Worm (Caenorhabditis elegans) whole organism, L1 larva: ENCODE data around the gene C03B1.5.

Experiments
- C04F5.9 ChIP-seq: sonication (generic microtip); optimal IDR thresholded peaks from 2 replicates; lab custom pipeline; 2016; ENCODE audit warnings: missing genetic modification characterization, missing compliant biosample characterization
- F16B12.6 ChIP-seq: fragments of 150-350 bp; optimal IDR thresholded peaks from 2 replicates; lab custom pipeline; 2014; ENCODE audit warnings: missing biosample characterization, missing genetic modification characterization
- Y116A8C.19 ChIP-seq: sonication (generic microtip); optimal IDR thresholded peaks from 2 replicates; lab custom pipeline; 2016; ENCODE audit warnings: missing compliant biosample characterization, missing genetic modification characterization, borderline replicate concordance
- aha-1 ChIP-seq: fragments of 150-350 bp; optimal IDR thresholded peaks from 2 replicates; lab custom pipeline; 2014; ENCODE audit warnings: missing biosample characterization, missing genetic modification characterization
- ceh-63 ChIP-seq: fragments of 200-800 bp; sonication (Bioruptor generic); optimal IDR thresholded peaks from 2 replicates; lab custom pipeline; 2018; ENCODE audit warnings: mild to moderate bottlenecking, missing genetic modification characterization, missing compliant biosample characterization
- ceh-88 ChIP-seq: fragments of 200-800 bp; sonication (Bioruptor generic); IDR thresholded peaks from 2 replicates; pipeline ENCODE4 v1.3.6; 2022; ENCODE audit warnings: missing genetic modification characterization, missing compliant biosample characterization
- ceh-90 ChIP-seq: sonication (generic microtip); optimal IDR thresholded peaks from 2 replicates; lab custom pipeline; 2016; ENCODE audit warnings: missing genetic modification characterization, missing compliant biosample characterization
- ces-1 ChIP-seq: fragments of 150-350 bp; optimal IDR thresholded peaks from 2 replicates; lab custom pipeline; 2014; ENCODE audit warnings: missing biosample characterization, missing genetic modification reagents, missing genetic modification characterization
- dpl-1 ChIP-seq, 3 experiments: fragments of 150-350 bp in 2 of 3; sonication (generic microtip) in 1 of 3; optimal IDR thresholded peaks; 2 replicates each; lab custom pipeline; 2014 to 2017; ENCODE audit warnings: missing biosample characterization in 3 of 3, missing genetic modification characterization in 3 of 3, missing genetic modification reagents in 3 of 3
- dsc-1 ChIP-seq: sonication (generic microtip); optimal IDR thresholded peaks from 2 replicates; lab custom pipeline; 2016; ENCODE audit warnings: mild to moderate bottlenecking, missing genetic modification characterization, missing compliant biosample characterization
- efl-3 ChIP-seq: fragments of 200-800 bp; sonication (Bioruptor generic); optimal IDR thresholded peaks from 2 replicates; lab custom pipeline; 2018; ENCODE audit warnings: mild to moderate bottlenecking, missing genetic modification characterization, missing compliant biosample characterization
- egl-13 ChIP-seq: sonication (generic microtip); optimal IDR thresholded peaks from 2 replicates; lab custom pipeline; 2016; ENCODE audit warnings: missing genotype, missing genetic modification reagents, missing genetic modification characterization, missing compliant biosample characterization
- egl-27 ChIP-seq, 2 experiments: fragments of 150-350 bp in 1 of 2; sonication (generic microtip); optimal IDR thresholded peaks; 3 replicates each; lab custom pipeline; 2017 to 2018; ENCODE audit warnings: missing biosample characterization in 2 of 2, missing genetic modification characterization in 2 of 2, missing genetic modification reagents in 2 of 2
- ets-5 ChIP-seq: fragments of 200-800 bp; sonication (Bioruptor generic); IDR thresholded peaks from 2 replicates; pipeline ENCODE4 v1.3.6; 2022; ENCODE audit warnings: missing genetic modification characterization, missing compliant biosample characterization
- fkh-4 ChIP-seq: sonication (generic microtip); optimal IDR thresholded peaks from 2 replicates; lab custom pipeline; 2016; ENCODE audit warnings: missing compliant biosample characterization, missing genetic modification characterization, borderline replicate concordance
- fkh-8 ChIP-seq: sonication (generic microtip); optimal IDR thresholded peaks from 2 replicates; lab custom pipeline; 2016; ENCODE audit warnings: mild to moderate bottlenecking, missing genetic modification characterization, missing compliant biosample characterization
- hlh-17 ChIP-seq: fragments of 200-800 bp; sonication (Bioruptor generic); optimal IDR thresholded peaks from 2 replicates; lab custom pipeline; 2018; ENCODE audit warnings: missing genetic modification characterization, mild to moderate bottlenecking, missing compliant biosample characterization, moderate library complexity, borderline replicate concordance
- hpl-2 ChIP-seq: fragments of 150-350 bp; optimal IDR thresholded peaks from 2 replicates; lab custom pipeline; 2014; ENCODE audit warnings: missing biosample characterization, missing genetic modification reagents, missing genetic modification characterization
- irx-1 ChIP-seq: sonication (generic microtip); optimal IDR thresholded peaks from 2 replicates; lab custom pipeline; 2016; ENCODE audit warnings: missing genetic modification characterization, missing compliant biosample characterization
- jun-1 ChIP-seq: fragments of 150-350 bp; optimal IDR thresholded peaks from 2 replicates; lab custom pipeline; 2014; ENCODE audit warnings: missing biosample characterization, missing genetic modification reagents, missing genetic modification characterization
- lin-15B ChIP-seq: fragments of 150-350 bp; sonication (generic microtip); optimal IDR thresholded peaks from 3 replicates; lab custom pipeline; 2014; ENCODE audit warnings: missing biosample characterization, missing genetic modification characterization
- lin-35 ChIP-seq, 2 experiments: fragments of 150-350 bp; optimal IDR thresholded peaks; 2 replicates each; lab custom pipeline; 2014; ENCODE audit warnings: missing biosample characterization in 2 of 2, missing genetic modification characterization in 2 of 2, missing genetic modification reagents in 2 of 2
- lir-3 ChIP-seq: sonication (generic microtip); optimal IDR thresholded peaks from 2 replicates; lab custom pipeline; 2016; ENCODE audit warnings: mild to moderate bottlenecking, missing genetic modification characterization, moderate library complexity, missing compliant biosample characterization; ENCODE audit not compliant: poor library complexity
- mab-9 ChIP-seq: fragments of 200-800 bp; sonication (Bioruptor generic); IDR thresholded peaks from 2 replicates; pipeline ENCODE4 v1.3.6; 2022; ENCODE audit warnings: missing genetic modification reagents, missing genetic modification characterization, missing compliant biosample characterization
- mdl-1 ChIP-seq, 2 experiments: fragments of 150-350 bp; optimal IDR thresholded peaks; 2 replicates each; lab custom pipeline; 2014 to 2017; ENCODE audit warnings: missing biosample characterization in 2 of 2, missing genetic modification characterization in 2 of 2, inconsistent platforms in 1 of 2
- mep-1 ChIP-seq: fragments of 150-350 bp; optimal IDR thresholded peaks from 2 replicates; lab custom pipeline; 2014; ENCODE audit warnings: missing biosample characterization, missing genetic modification characterization
- nhr-12 ChIP-seq: sonication (generic microtip); optimal IDR thresholded peaks from 2 replicates; lab custom pipeline; 2017; ENCODE audit warnings: missing biosample characterization, missing genetic modification characterization
- nhr-20 ChIP-seq: sonication (generic microtip); optimal IDR thresholded peaks from 2 replicates; lab custom pipeline; 2016; ENCODE audit warnings: mild to moderate bottlenecking, missing genetic modification characterization, missing compliant biosample characterization
- nhr-237 ChIP-seq: fragments of 150-350 bp; optimal IDR thresholded peaks from 2 replicates; lab custom pipeline; 2014; ENCODE audit warnings: missing biosample characterization, missing genetic modification characterization
- nhr-71 ChIP-seq: sonication (generic microtip); optimal IDR thresholded peaks from 2 replicates; lab custom pipeline; 2016; ENCODE audit warnings: mild to moderate bottlenecking, missing genetic modification characterization, moderate library complexity, missing compliant biosample characterization
- nhr-90 ChIP-seq: sonication (generic microtip); optimal IDR thresholded peaks from 2 replicates; lab custom pipeline; 2016; ENCODE audit warnings: mild to moderate bottlenecking, missing genetic modification characterization, missing compliant biosample characterization; ENCODE audit not compliant: poor library complexity
- pax-3 ChIP-seq: fragments of 200-800 bp; sonication (Bioruptor generic); optimal IDR thresholded peaks from 2 replicates; lab custom pipeline; 2018; ENCODE audit warnings: mild to moderate bottlenecking, missing genetic modification characterization, moderate library complexity, missing compliant biosample characterization
- skn-1 ChIP-seq: fragments of 150-350 bp; optimal IDR thresholded peaks from 2 replicates; lab custom pipeline; 2014; ENCODE audit warnings: missing biosample characterization, missing genetic modification characterization
- snpc-4 ChIP-seq: fragments of 150-350 bp; optimal IDR thresholded peaks from 2 replicates; lab custom pipeline; 2014; ENCODE audit warnings: missing biosample characterization, missing genetic modification characterization
- tbx-2 ChIP-seq: sonication (generic microtip); optimal IDR thresholded peaks from 2 replicates; lab custom pipeline; 2016; ENCODE audit warnings: missing genetic modification characterization, missing compliant biosample characterization
- tlp-1 ChIP-seq: fragments of 150-350 bp; optimal IDR thresholded peaks from 2 replicates; lab custom pipeline; 2014; ENCODE audit warnings: missing biosample characterization, missing genetic modification characterization
- unc-130 ChIP-seq: fragments of 150-350 bp; optimal IDR thresholded peaks from 2 replicates; lab custom pipeline; 2017; ENCODE audit warnings: missing biosample characterization, missing genetic modification characterization, inconsistent platforms
- unc-30 ChIP-seq: sonication (generic microtip); optimal IDR thresholded peaks from 2 replicates; lab custom pipeline; 2017; ENCODE audit warnings: missing biosample characterization, missing genetic modification characterization
- unc-62 ChIP-seq: fragments of 150-350 bp; optimal IDR thresholded peaks from 2 replicates; lab custom pipeline; 2014; ENCODE audit warnings: missing biosample characterization, missing genetic modification reagents, missing genetic modification characterization
- unc-86 ChIP-seq: sonication (generic microtip); optimal IDR thresholded peaks from 2 replicates; lab custom pipeline; 2016; ENCODE audit warnings: missing genetic modification characterization, missing compliant biosample characterization
- unc-98 ChIP-seq: fragments of 200-800 bp; sonication (Bioruptor generic); IDR thresholded peaks from 2 replicates; pipeline ENCODE4 v1.3.6; 2022; ENCODE audit warnings: missing genetic modification characterization, missing compliant biosample characterization
- vab-15 ChIP-seq: sonication (generic microtip); optimal IDR thresholded peaks from 2 replicates; lab custom pipeline; 2017; ENCODE audit warnings: missing genotype, mild to moderate bottlenecking, missing genetic modification characterization, missing compliant biosample characterization
- zip-4 ChIP-seq: fragments of 200-800 bp; sonication (Bioruptor generic); optimal IDR thresholded peaks from 2 replicates; lab custom pipeline; 2018; ENCODE audit warnings: mild to moderate bottlenecking, missing genetic modification characterization, moderate library complexity, missing compliant biosample characterization
- ztf-11 ChIP-seq, 2 experiments: sonication (generic microtip); optimal IDR thresholded peaks; 2 replicates each; lab custom pipeline; 2016 to 2017; ENCODE audit warnings: missing genetic modification characterization in 2 of 2, missing biosample characterization in 1 of 2, missing compliant biosample characterization in 1 of 2
- ztf-4 ChIP-seq: fragments of 150-350 bp; optimal IDR thresholded peaks from 2 replicates; lab custom pipeline; 2014; ENCODE audit warnings: missing biosample characterization, missing genetic modification characterization

C03B1.5 gene

DNA sequence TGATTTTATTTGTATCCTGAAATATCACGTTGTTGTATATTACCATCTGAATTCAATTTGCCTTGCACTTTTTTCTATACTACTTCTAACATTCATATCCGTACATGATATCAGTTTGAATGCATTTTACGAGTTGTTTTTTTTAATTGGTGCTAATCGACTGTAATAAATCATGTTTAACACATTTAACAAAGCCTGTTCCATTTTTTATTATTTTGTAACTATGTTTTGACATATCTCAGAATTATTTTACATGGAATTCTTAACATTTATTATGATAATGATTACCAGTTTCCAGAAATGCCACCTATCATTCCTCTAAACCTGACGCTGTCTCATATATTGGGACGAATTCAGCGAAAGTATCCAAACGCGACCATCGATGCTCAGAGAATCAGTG is 10.3 kb downstream of the C03B1.5 start, which contains the start of gene C03B1.3:
TSS of gene C03B1.3 (plus strand) at position 301 of the 400 bp plus-strand sequence.
- no peak for TF ChIP-seq ceh-88 (GFP tag; lab: Robert Waterston, UW)
- no peak for TF ChIP-seq nhr-237 (tag; lab: Kevin White, UChicago)
- TF ChIP-seq nhr-90 (tag; lab: Kevin White, UChicago), result no peak
- TF ChIP-seq aha-1 (tag; lab: Kevin White, UChicago), result no peak
- TF ChIP-seq dpl-1 (GFP tag; optimal IDR thresholded peaks at IDR 0.05; lab: Kevin White, UChicago), result no peak
- TF ChIP-seq hpl-2, result no peak
- TF ChIP-seq efl-3, result no peak
- TF ChIP-seq vab-15 (tag; lab: Kevin White, UChicago), result no peak
- TF ChIP-seq ztf-4, result no peak
- TF ChIP-seq egl-27 (tag; optimal IDR thresholded peaks at IDR 0.05; lab: Kevin White, UChicago), result no peak
- TF ChIP-seq irx-1 (tag; lab: Kevin White, UChicago), result no peak

DNA sequence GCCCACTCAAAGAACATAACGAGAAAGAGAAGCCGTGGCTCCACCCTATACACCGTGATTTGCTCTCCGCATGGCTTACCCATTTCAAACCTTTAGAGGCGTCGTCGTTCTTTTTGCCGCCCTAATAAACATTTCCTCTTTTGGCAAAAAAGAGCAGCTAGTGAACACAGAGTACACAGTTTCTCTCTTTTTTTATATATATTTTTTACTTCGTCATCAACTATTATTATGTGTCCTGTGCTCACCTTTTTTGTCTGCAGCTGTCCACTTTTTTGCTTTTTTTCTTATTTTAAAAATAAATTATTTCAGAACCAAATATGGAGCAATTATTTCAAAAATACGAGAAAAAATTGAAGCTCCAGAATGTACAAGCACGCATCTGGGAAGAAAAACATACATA is 14.3 kb downstream of the C03B1.5 start, which contains the start of gene C03B1.2:
TSS of gene C03B1.2 (plus strand) at position 301 of the 400 bp plus-strand sequence.
- TF ChIP-seq Y116A8C.19 (tag; lab: Kevin White, UChicago), result no peak
- TF ChIP-seq lir-3 (tag; lab: Kevin White, UChicago), result no peak
- no peak for TF ChIP-seq dsc-1
- no peak for TF ChIP-seq irx-1 (tag; lab: Kevin White, UChicago)
- TF ChIP-seq lin-15B (tag; lab: Kevin White, UChicago), result no peak
- TF ChIP-seq nhr-237 (tag; lab: Kevin White, UChicago), result no peak
- TF ChIP-seq egl-27 (tag; optimal IDR thresholded peaks at IDR 0.05; lab: Kevin White, UChicago), result no peak
- TF ChIP-seq mdl-1 (tag; optimal IDR thresholded peaks at IDR 0.05; lab: Kevin White, UChicago), result no peak
- TF ChIP-seq ets-5, result no peak
- TF ChIP-seq zip-4, result no peak
- TF ChIP-seq unc-30, result no peak
- TF ChIP-seq ces-1 (GFP tag; lab: Kevin White, UChicago), result no peak
- TF ChIP-seq mep-1, result no peak
- TF ChIP-seq unc-86 (tag; lab: Kevin White, UChicago), result no peak
- no peak for TF ChIP-seq pax-3 (tag; lab: Kevin White, UChicago)
- no peak for TF ChIP-seq mab-9 (GFP tag; lab: Robert Waterston, UW)
- no peak for TF ChIP-seq unc-130 (tag; lab: Kevin White, UChicago)
- TF ChIP-seq ceh-63 (GFP tag; lab: Kevin White, UChicago), result no peak
- TF ChIP-seq tbx-2, result no peak
- no peak for TF ChIP-seq nhr-20 (tag; lab: Kevin White, UChicago)

DNA sequence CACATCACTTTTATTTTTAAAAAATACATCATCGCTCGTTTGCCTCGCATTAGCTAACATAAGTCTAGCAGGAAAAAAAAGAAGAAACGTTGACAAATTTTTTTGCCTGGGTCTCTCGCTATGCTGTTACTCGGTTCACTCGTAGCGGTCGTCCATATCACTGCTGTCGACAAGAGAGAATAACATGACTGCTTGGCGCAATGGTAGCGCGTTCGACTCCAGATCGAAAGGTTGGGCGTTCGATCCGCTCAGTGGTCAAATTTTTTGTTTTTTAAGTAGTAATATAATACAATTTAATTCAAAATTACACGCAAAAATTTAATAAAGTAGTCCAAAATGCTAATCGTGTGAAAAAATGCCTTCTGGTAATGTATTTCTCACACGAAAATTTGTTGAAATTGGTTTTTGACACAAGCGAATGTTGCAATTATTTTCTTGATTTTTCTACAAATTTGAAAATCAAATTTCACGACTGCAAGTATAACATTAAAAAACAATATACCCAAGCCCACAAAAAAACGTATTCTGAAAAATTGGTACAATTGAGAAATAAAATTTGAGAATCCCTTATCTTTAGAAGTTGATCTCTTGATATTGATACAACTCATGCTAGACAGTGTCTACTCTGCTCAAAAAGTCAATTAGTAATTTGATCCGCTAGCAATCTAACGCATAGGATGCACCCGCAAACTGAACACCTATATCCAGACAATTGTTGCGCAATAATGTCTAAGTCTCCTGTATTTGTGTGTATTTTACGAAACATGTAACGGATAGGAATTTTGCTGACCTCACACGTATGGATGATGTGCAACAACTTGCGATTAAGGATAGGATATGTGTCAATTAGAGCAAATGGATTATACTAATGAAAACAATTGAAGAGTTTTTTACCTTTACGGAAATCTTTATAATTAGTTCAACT is 16.1 kb downstream of the C03B1.5 start:
- TF ChIP-seq unc-98 (GFP tag; lab: Robert Waterston, UW), result no peak
- peak; percentile 69 for TF ChIP-seq nhr-20 (tag; lab: Kevin White, UChicago)
- no peak for TF ChIP-seq nhr-12 (tag; lab: Kevin White, UChicago)
- TF ChIP-seq mep-1, result peak; percentile 46
- TF ChIP-seq ceh-88 (GFP tag; lab: Robert Waterston, UW), result no peak
- TF ChIP-seq ceh-63 (GFP tag; lab: Kevin White, UChicago), result no peak
- no peak for TF ChIP-seq hlh-17
- TF ChIP-seq snpc-4, result no peak
- no peak for TF ChIP-seq pax-3 (tag; lab: Kevin White, UChicago)
- no peak for TF ChIP-seq F16B12.6
- no peak for TF ChIP-seq ceh-90
- no peak for TF ChIP-seq tlp-1 (tag; lab: Kevin White, UChicago)
- peak in 1 of 2 experiments; percentile 67 for TF ChIP-seq lin-35 (GFP tag; optimal IDR thresholded peaks at IDR 0.05; lab: Kevin White, UChicago)
- no peak for TF ChIP-seq jun-1 (tag; lab: Kevin White, UChicago)
- no peak for TF ChIP-seq vab-15 (tag; lab: Kevin White, UChicago)
- no peak for TF ChIP-seq C04F5.9 (tag; lab: Kevin White, UChicago)
- no peak for TF ChIP-seq hpl-2
- no peak for TF ChIP-seq nhr-237 (tag; lab: Kevin White, UChicago)
- TF ChIP-seq dpl-1 (GFP tag; optimal IDR thresholded peaks at IDR 0.05; lab: Kevin White, UChicago), result peak in 1 of 3 experiments; percentile 1
- TF ChIP-seq ces-1 (GFP tag; lab: Kevin White, UChicago), result no peak
- no peak for TF ChIP-seq aha-1 (tag; lab: Kevin White, UChicago)
- TF ChIP-seq fkh-8 (tag; lab: Kevin White, UChicago), result peak; percentile 29
- TF ChIP-seq skn-1 (tag; lab: Kevin White, UChicago), result peak; percentile 35
- peak; percentile 70 for TF ChIP-seq egl-13 (tag; lab: Kevin White, UChicago)
- TF ChIP-seq fkh-4 (tag; lab: Kevin White, UChicago), result no peak
- TF ChIP-seq nhr-71 (tag; lab: Kevin White, UChicago), result peak; percentile 73
- no peak for TF ChIP-seq ztf-11 (tag; optimal IDR thresholded peaks at IDR 0.05; lab: Kevin White, UChicago)
- TF ChIP-seq unc-62 (GFP tag; lab: Kevin White, UChicago), result no peak
